Worm (Caenorhabditis elegans): Measurements from ENCODE around the gene W02B12.1.
A peak's percentile ranks its signal among the peaks of the same experiment; 100 is the strongest.

W02B12.1 gene

ce11 chrII:11448753-11449152 lies at the start of gene W02B12.1:
Gene W02B12.1, plus strand, starts transcription at chrII:11449021.
- TF ChIP-seq sox-2 (GFP tag; IDR thresholded peaks at IDR 0.05) (no peak), F13H6.1 (tag; optimal IDR thresholded peaks at IDR 0.05) (no peak), elt-2 (tag; optimal IDR thresholded peaks at IDR 0.05) (peak; percentile 40)

- TF ChIP-seq ceh-30 (tag; optimal IDR thresholded peaks at IDR 0.05), result no peak
- TF ChIP-seq ama-1 (optimal IDR thresholded peaks at IDR 0.05), result no peak
- no peak for TF ChIP-seq ceh-34 (tag; optimal IDR thresholded peaks at IDR 0.05)
- no peak for TF ChIP-seq unc-3 (GFP tag; conservative IDR thresholded peaks at IDR 0.05)
- no peak for TF ChIP-seq unc-3 (tag; optimal IDR thresholded peaks at IDR 0.05)
- TF ChIP-seq ceh-19 (GFP tag; optimal IDR thresholded peaks at IDR 0.05), result no peak
- TF ChIP-seq sox-4 (tag; optimal IDR thresholded peaks at IDR 0.05), result no peak
- no peak for TF ChIP-seq fax-1 (tag; optimal IDR thresholded peaks at IDR 0.05)
- TF ChIP-seq ceh-9 (tag; optimal IDR thresholded peaks at IDR 0.05), result no peak
- TF ChIP-seq rnt-1 (tag; optimal IDR thresholded peaks at IDR 0.05), result no peak
- no peak for TF ChIP-seq C08G9.2 (tag; optimal IDR thresholded peaks at IDR 0.05)
- TF ChIP-seq hlh-13 (GFP tag; optimal IDR thresholded peaks at IDR 0.05), result no peak
- TF ChIP-seq unc-42 (tag; optimal IDR thresholded peaks at IDR 0.05), result no peak
- TF ChIP-seq odd-2 (tag; optimal IDR thresholded peaks at IDR 0.05), result no peak
- TF ChIP-seq K09A11.1 (tag; optimal IDR thresholded peaks at IDR 0.05; ENCODE audit: insufficient read depth), result no peak
- TF ChIP-seq ztf-16 (tag; optimal IDR thresholded peaks at IDR 0.05), result no peak
- TF ChIP-seq K02D7.2 (tag; optimal IDR thresholded peaks at IDR 0.05), result no peak
- no peak for TF ChIP-seq mec-3 (tag; optimal IDR thresholded peaks at IDR 0.05; ENCODE audit: borderline replicate concordance)
- no peak for TF ChIP-seq F13H6.1 (tag; optimal IDR thresholded peaks at IDR 0.05)
- TF ChIP-seq ets-4 (tag; optimal IDR thresholded peaks at IDR 0.05), result no peak
Observed at ce11 chrII:11400386-11400785, 48.4 kb upstream of the W02B12.1 start.

ce11 chrII:11409678-11410133 lies 39.1 kb upstream of the W02B12.1 start, which contains the start of gene C05D12.7:
Gene C05D12.7, plus strand, starts transcription at chrII:11410083.
- TF ChIP-seq ztf-16 (tag; optimal IDR thresholded peaks at IDR 0.05) (no peak), unc-42 (tag; optimal IDR thresholded peaks at IDR 0.05) (peak; percentile 57)

- no peak for TF ChIP-seq elt-2 (tag; optimal IDR thresholded peaks at IDR 0.05)
- TF ChIP-seq fax-1 (tag; optimal IDR thresholded peaks at IDR 0.05), result no peak
- TF ChIP-seq hlh-30 (tag; optimal IDR thresholded peaks at IDR 0.05; ENCODE audit: insufficient read depth), result no peak
- no peak for TF ChIP-seq odd-2 (tag; optimal IDR thresholded peaks at IDR 0.05)
- TF ChIP-seq sdc-2 (tag; optimal IDR thresholded peaks at IDR 0.05), result no peak
- TF ChIP-seq lim-6 (tag; optimal IDR thresholded peaks at IDR 0.05), result no peak
- no peak for TF ChIP-seq ceh-34 (tag; optimal IDR thresholded peaks at IDR 0.05)
- no peak for TF ChIP-seq ref-2 (tag; optimal IDR thresholded peaks at IDR 0.05)
- no peak for TF ChIP-seq madf-2 (tag; optimal IDR thresholded peaks at IDR 0.05)
- no peak for TF ChIP-seq K09A11.1 (tag; optimal IDR thresholded peaks at IDR 0.05; ENCODE audit: insufficient read depth)
- no peak for TF ChIP-seq pax-1 (tag; optimal IDR thresholded peaks at IDR 0.05)
Observed at ce11 chrII:11415672-11416071, 33.1 kb upstream of the W02B12.1 start, which contains the start of gene C05D12.1. Gene C05D12.1, minus strand, starts transcription at chrII:11415772.

- no peak for TF ChIP-seq fkh-6 (tag; optimal IDR thresholded peaks at IDR 0.05)
- TF ChIP-seq unc-86 (tag; optimal IDR thresholded peaks at IDR 0.05), result no peak
- TF ChIP-seq che-1 (tag; optimal IDR thresholded peaks at IDR 0.05), result no peak
- no peak for TF ChIP-seq odd-2 (tag; optimal IDR thresholded peaks at IDR 0.05)
- no peak for TF ChIP-seq ceh-2 (tag; optimal IDR thresholded peaks at IDR 0.05)
- no peak for TF ChIP-seq pha-4 (tag; optimal IDR thresholded peaks at IDR 0.05)
- TF ChIP-seq hlh-8 (tag; optimal IDR thresholded peaks at IDR 0.05), result no peak
- no peak for TF ChIP-seq C38D4.7 (GFP tag; optimal IDR thresholded peaks at IDR 0.05)
Observed at ce11 chrII:11417999-11418398, 30.8 kb upstream of the W02B12.1 start, which contains the start of gene C05D12.2. Gene C05D12.2, plus strand, starts transcription at chrII:11418299.
